Fruit fly (Drosophila melanogaster) whole organism, embryonic: ENCODE data around the gene SamDC.

Source experiments
- Adf1 ChIP-seq: fragments of 200-800 bp; sonication (Bioruptor generic); IDR thresholded peaks from 2 replicates; pipeline ENCODE4 v1.3.6; 2022; ENCODE audit warnings: missing biosample characterization, missing genetic modification characterization
- Atf-2 ChIP-seq: fragments of 200-800 bp; sonication (Bioruptor generic); optimal IDR thresholded peaks from 2 replicates; lab custom pipeline; 2016; ENCODE audit warnings: missing biosample characterization, missing genetic modification characterization
- Atf3 ChIP-seq: fragments of 200-800 bp; sonication (Bioruptor generic); optimal IDR thresholded peaks from 3 replicates; lab custom pipeline; 2016; ENCODE audit warnings: missing biosample characterization, missing genetic modification characterization
- Blimp-1 ChIP-seq: fragments of 200-800 bp; sonication (Bioruptor generic); optimal IDR thresholded peaks from 3 replicates; lab custom pipeline; 2018; ENCODE audit warnings: missing biosample characterization, missing genetic modification characterization, mild to moderate bottlenecking, moderate library complexity, missing genetic modification reagents
- CG10267 ChIP-seq: fragments of 200-800 bp; sonication (Bioruptor generic); optimal IDR thresholded peaks from 2 replicates; lab custom pipeline; 2018; ENCODE audit warnings: missing biosample characterization, mild to moderate bottlenecking, missing genetic modification characterization, moderate library complexity
- CG12744 ChIP-seq: fragments of 200-800 bp; sonication (Bioruptor generic); optimal IDR thresholded peaks from 2 replicates; lab custom pipeline; 2016; ENCODE audit warnings: missing biosample characterization, missing genetic modification characterization
- CG15269 ChIP-seq: fragments of 200-800 bp; sonication (Bioruptor generic); optimal IDR thresholded peaks from 2 replicates; lab custom pipeline; 2018; ENCODE audit warnings: missing biosample characterization, mild to moderate bottlenecking, missing genetic modification characterization, moderate library complexity
- CG1529 ChIP-seq: fragments of 200-800 bp; sonication (Bioruptor generic); optimal IDR thresholded peaks from 3 replicates; lab custom pipeline; 2018; ENCODE audit warnings: missing biosample characterization, missing genetic modification characterization
- CG3838 ChIP-seq: fragments of 200-800 bp; sonication (Bioruptor generic); optimal IDR thresholded peaks from 3 replicates; lab custom pipeline; 2016; ENCODE audit warnings: missing biosample characterization, missing genetic modification characterization
- CG42726 ChIP-seq: fragments of 200-800 bp; sonication (Bioruptor generic); IDR thresholded peaks from 2 replicates; pipeline ENCODE4 v1.3.6; 2022; ENCODE audit warnings: missing biosample characterization, missing genetic modification characterization; ENCODE audit not compliant: partially characterized antibody
- CG6254 ChIP-seq: fragments of 200-800 bp; sonication (Bioruptor generic); optimal IDR thresholded peaks from 3 replicates; lab custom pipeline; 2017; ENCODE audit warnings: mild to moderate bottlenecking, missing biosample characterization, missing genetic modification reagents, missing genetic modification characterization
- CG6272 ChIP-seq: fragments of 200-800 bp; sonication (Bioruptor generic); IDR thresholded peaks from 2 replicates; pipeline ENCODE4 v1.3.6; 2022; ENCODE audit warnings: missing biosample characterization, missing genetic modification characterization
- CG6765 ChIP-seq: fragments of 200-800 bp; sonication (Bioruptor generic); optimal IDR thresholded peaks from 3 replicates; lab custom pipeline; 2017; ENCODE audit warnings: missing biosample characterization, mild to moderate bottlenecking, missing genetic modification characterization
- CG7357 ChIP-seq: fragments of 200-800 bp; sonication (Bioruptor generic); IDR thresholded peaks from 3 replicates; pipeline ENCODE4 v1.3.6; 2022; ENCODE audit warnings: missing biosample characterization, missing genetic modification characterization
- CG9727 ChIP-seq: fragments of 200-800 bp; sonication (Bioruptor generic); optimal IDR thresholded peaks from 3 replicates; lab custom pipeline; 2017; ENCODE audit warnings: missing biosample characterization, mild to moderate bottlenecking, missing genetic modification characterization
- Chrac-16 ChIP-seq: fragments of 200-800 bp; sonication (Bioruptor generic); optimal IDR thresholded peaks from 3 replicates; lab custom pipeline; 2016; ENCODE audit warnings: missing biosample characterization, missing genetic modification characterization
- Dbx ChIP-seq: fragments of 200-800 bp; sonication (Bioruptor generic); IDR thresholded peaks from 3 replicates; pipeline ENCODE4 v1.3.6; 2022; ENCODE audit warnings: missing biosample characterization, missing genetic modification characterization
- Dip2 ChIP-seq: fragments of 200-800 bp; sonication (Bioruptor generic); IDR thresholded peaks from 2 replicates; pipeline ENCODE4 v1.3.6; 2022; ENCODE audit warnings: missing biosample characterization, missing genetic modification characterization
- Dll ChIP-seq: fragments of 200-800 bp; sonication (Bioruptor generic); IDR thresholded peaks from 4 replicates; pipeline ENCODE4 v1.3.6; 2022; ENCODE audit warnings: missing biosample characterization, missing genetic modification characterization; ENCODE audit not compliant: partially characterized antibody
- Hsf ChIP-seq: fragments of 200-800 bp; sonication (Bioruptor generic); optimal IDR thresholded peaks from 3 replicates; lab custom pipeline; 2016; ENCODE audit warnings: missing biosample characterization, missing genetic modification characterization
- Jarid2 ChIP-seq: fragments of 200-800 bp; sonication (Bioruptor generic); optimal IDR thresholded peaks from 3 replicates; lab custom pipeline; 2017; ENCODE audit warnings: mild to moderate bottlenecking, missing biosample characterization, missing genetic modification reagents, missing genetic modification characterization
- Myb ChIP-seq: fragments of 200-800 bp; sonication (Bioruptor generic); optimal IDR thresholded peaks from 2 replicates; lab custom pipeline; 2016; ENCODE audit warnings: missing biosample characterization, missing genetic modification characterization
- Oaz ChIP-seq: fragments of 200-800 bp; sonication (Bioruptor generic); IDR thresholded peaks from 2 replicates; pipeline ENCODE4 v1.3.6; 2022; ENCODE audit warnings: missing biosample characterization, missing genetic modification characterization
- Pdp1 ChIP-seq, 2 experiments: fragments of 200-800 bp; sonication (Bioruptor generic); optimal IDR thresholded peaks; 3 replicates each; lab custom pipeline; 2016; ENCODE audit warnings: missing biosample characterization in 2 of 2, missing genetic modification characterization in 2 of 2, mild to moderate bottlenecking in 1 of 2, moderate library complexity in 1 of 2
- Side ChIP-seq: fragments of 200-800 bp; sonication (Bioruptor generic); optimal IDR thresholded peaks from 2 replicates; lab custom pipeline; 2016; ENCODE audit warnings: missing biosample characterization, missing genetic modification characterization
- amos ChIP-seq: fragments of 200-800 bp; sonication (Bioruptor generic); IDR thresholded peaks from 2 replicates; pipeline ENCODE4 v1.3.6; 2022; ENCODE audit warnings: missing biosample characterization, missing genetic modification characterization; ENCODE audit not compliant: partially characterized antibody
- aop ChIP-seq: fragments of 200-800 bp; sonication (Bioruptor generic); IDR thresholded peaks from 2 replicates; pipeline ENCODE4 v1.3.6; 2022; ENCODE audit warnings: missing biosample characterization, missing genetic modification characterization
- bigmax ChIP-seq: fragments of 200-800 bp; sonication (Bioruptor generic); optimal IDR thresholded peaks from 2 replicates; lab custom pipeline; 2018; ENCODE audit warnings: missing biosample characterization, mild to moderate bottlenecking, missing genetic modification characterization
- cato ChIP-seq: fragments of 200-800 bp; sonication (Bioruptor generic); optimal IDR thresholded peaks from 2 replicates; lab custom pipeline; 2016; ENCODE audit warnings: missing biosample characterization, missing genetic modification characterization, borderline replicate concordance
- crc ChIP-seq: fragments of 200-800 bp; sonication (Bioruptor generic); optimal IDR thresholded peaks from 2 replicates; lab custom pipeline; 2016; ENCODE audit warnings: missing biosample characterization, missing genetic modification characterization
- cwo ChIP-seq: fragments of 200-800 bp; sonication (Bioruptor generic); optimal IDR thresholded peaks from 3 replicates; lab custom pipeline; 2017; ENCODE audit warnings: missing biosample characterization, missing genetic modification characterization, mild to moderate bottlenecking, moderate library complexity, missing genetic modification reagents
- dmrt99B ChIP-seq: fragments of 200-800 bp; sonication (Bioruptor generic); optimal IDR thresholded peaks from 2 replicates; lab custom pipeline; 2018; ENCODE audit warnings: missing biosample characterization, mild to moderate bottlenecking, missing genetic modification characterization, moderate library complexity
- gce ChIP-seq: fragments of 200-800 bp; sonication (Bioruptor generic); IDR thresholded peaks from 3 replicates; pipeline ENCODE4 v1.3.6; 2022; ENCODE audit warnings: missing biosample characterization, missing genetic modification characterization
- gcm2 ChIP-seq: fragments of 200-800 bp; sonication (Bioruptor generic); optimal IDR thresholded peaks from 2 replicates; lab custom pipeline; 2016; ENCODE audit warnings: missing biosample characterization, missing genetic modification characterization
- gfzf ChIP-seq: fragments of 200-800 bp; sonication (Bioruptor generic); optimal IDR thresholded peaks from 2 replicates; lab custom pipeline; 2016; ENCODE audit warnings: missing biosample characterization, mild to moderate bottlenecking, missing genetic modification characterization, moderate library complexity
- hb ChIP-seq: fragments of 200-800 bp; sonication (Bioruptor generic); IDR thresholded peaks from 3 replicates; pipeline ENCODE4 v1.3.6; 2022; ENCODE audit warnings: missing biosample characterization, missing genetic modification characterization; ENCODE audit not compliant: partially characterized antibody
- kni ChIP-seq: fragments of 200-800 bp; sonication (Bioruptor generic); optimal IDR thresholded peaks from 3 replicates; lab custom pipeline; 2017; ENCODE audit warnings: mild to moderate bottlenecking, missing biosample characterization, missing genetic modification reagents, missing genetic modification characterization
- lola ChIP-seq, 3 experiments: fragments of >200 bp in 2 of 3; fragments of 200-800 bp in 1 of 3; sonication (Bioruptor generic) in 1 of 3; optimal IDR thresholded peaks; 2 replicates each; lab custom pipeline; 2017 to 2019; ENCODE audit warnings: missing biosample characterization in 3 of 3, missing genetic modification characterization in 3 of 3, mild to moderate bottlenecking in 1 of 3, moderate library complexity in 1 of 3
- pan ChIP-seq, 4 experiments: fragments of >200 bp in 3 of 4; fragments of 200-800 bp in 1 of 4; sonication (Bioruptor generic) in 1 of 4; optimal IDR thresholded peaks in 3 of 4; IDR thresholded peaks in 1 of 4; 2 replicates each; pipeline versions ENCODE4 v1.3.6 to Lab custom; 2017 to 2022; ENCODE audit warnings: missing biosample characterization in 2 of 4, missing genetic modification characterization in 2 of 4, mixed read lengths in 1 of 4
- pzg ChIP-seq: fragments of 200-800 bp; sonication (Bioruptor generic); optimal IDR thresholded peaks from 3 replicates; lab custom pipeline; 2018; ENCODE audit warnings: missing biosample characterization, mild to moderate bottlenecking, missing genetic modification characterization, moderate library complexity
- rib ChIP-seq: fragments of 200-800 bp; sonication (Bioruptor generic); IDR thresholded peaks from 2 replicates; pipeline ENCODE4 v1.3.6; 2022; ENCODE audit warnings: missing biosample characterization, missing genetic modification characterization
- shn ChIP-seq: fragments of 200-800 bp; sonication (Bioruptor generic); optimal IDR thresholded peaks from 3 replicates; lab custom pipeline; 2016; ENCODE audit warnings: missing biosample characterization, missing genetic modification characterization
- slbo ChIP-seq: fragments of 200-800 bp; sonication (Bioruptor generic); IDR thresholded peaks from 2 replicates; pipeline ENCODE4 v1.3.6; 2022; ENCODE audit warnings: missing biosample characterization, missing genetic modification characterization
- slou ChIP-seq: fragments of 200-800 bp; sonication (Bioruptor generic); optimal IDR thresholded peaks from 3 replicates; lab custom pipeline; 2016; ENCODE audit warnings: missing biosample characterization, missing genetic modification characterization
- sna ChIP-seq: fragments of 200-800 bp; sonication (Bioruptor generic); IDR thresholded peaks from 2 replicates; pipeline ENCODE4 v1.3.6; 2022; ENCODE audit warnings: missing biosample characterization, missing genetic modification characterization; ENCODE audit not compliant: partially characterized antibody
- sqz ChIP-seq: fragments of 200-800 bp; sonication (Bioruptor generic); optimal IDR thresholded peaks from 3 replicates; lab custom pipeline; 2018; ENCODE audit warnings: missing biosample characterization, mild to moderate bottlenecking, missing genetic modification characterization
- stwl ChIP-seq: fragments of 200-800 bp; sonication (Bioruptor generic); optimal IDR thresholded peaks from 3 replicates; lab custom pipeline; 2018; ENCODE audit warnings: missing biosample characterization, mild to moderate bottlenecking, missing genetic modification characterization, moderate library complexity
- z ChIP-seq: fragments of 200-800 bp; sonication (Bioruptor generic); IDR thresholded peaks from 3 replicates; pipeline ENCODE4 v1.3.6; 2022; ENCODE audit warnings: missing biosample characterization, missing genetic modification characterization
- zen2 ChIP-seq: fragments of 200-800 bp; sonication (Bioruptor generic); IDR thresholded peaks from 3 replicates; pipeline ENCODE4 v1.3.6; 2022; ENCODE audit warnings: missing biosample characterization, missing genetic modification characterization; ENCODE audit not compliant: partially characterized antibody
- zfh1 ChIP-seq: fragments of 200-800 bp; sonication (Bioruptor generic); IDR thresholded peaks from 3 replicates; pipeline ENCODE4 v1.3.6; 2022; ENCODE audit warnings: missing biosample characterization, missing genetic modification characterization

Gene SamDC

dm6 chr2L:10366525-10366924 is 27.3 kb downstream of the SamDC start, which contains the start of gene CG5056 (continued):
- TF ChIP-seq CG6272 (GFP tag; lab: Robert Waterston, UW), result no peak
- no peak for TF ChIP-seq dmrt99B (tag; lab: Kevin White, UChicago)
- no peak for TF ChIP-seq cwo (GFP tag; lab: Kevin White, UChicago)
- peak; percentile 59 for TF ChIP-seq stwl (tag; lab: Kevin White, UChicago)
- no peak for TF ChIP-seq z (GFP tag; lab: Robert Waterston, UW)
- no peak for TF ChIP-seq rib (GFP tag; lab: Robert Waterston, UW)
- no peak for TF ChIP-seq aop (GFP tag; lab: Robert Waterston, UW)
- TF ChIP-seq hb (GFP tag; lab: Robert Waterston, UW), result no peak
- no peak for TF ChIP-seq crc (GFP tag; lab: Kevin White, UChicago)
- peak; percentile 57 for TF ChIP-seq CG10267 (tag; lab: Kevin White, UChicago)
- TF ChIP-seq CG6254 (GFP tag; lab: Kevin White, UChicago), result no peak
- TF ChIP-seq bigmax, result peak; percentile 69
- no peak for TF ChIP-seq zen2 (GFP tag; lab: Robert Waterston, UW)
- no peak for TF ChIP-seq Adf1 (GFP tag; lab: Robert Waterston, UW)
- TF ChIP-seq Atf3 (GFP tag; lab: Kevin White, UChicago), result no peak
- TF ChIP-seq Oaz (GFP tag; lab: Robert Waterston, UW), result no peak
- no peak for TF ChIP-seq CG7357 (GFP tag; lab: Robert Waterston, UW)
- TF ChIP-seq Pdp1 (GFP tag; optimal IDR thresholded peaks at IDR 0.05; lab: Kevin White, UChicago), result peak in 1 of 2 experiments; percentile 88
- no peak for TF ChIP-seq CG42726 (GFP tag; lab: Robert Waterston, UW)
- TF ChIP-seq CG1529 (GFP tag; lab: Kevin White, UChicago), result no peak
- no peak for TF ChIP-seq gcm2 (GFP tag; lab: Kevin White, UChicago)
- no peak for TF ChIP-seq Myb
- TF ChIP-seq pan (optimal IDR thresholded peaks at IDR 0.05; lab: Kevin White, UChicago), result no peak
- TF ChIP-seq pan (GFP tag; optimal IDR thresholded peaks at IDR 0.05 in 1 of 2, IDR thresholded peaks at IDR 0.05 in 1 of 2), result no peak
- no peak for TF ChIP-seq Chrac-16 (GFP tag; lab: Kevin White, UChicago)
- no peak for TF ChIP-seq CG3838 (GFP tag; lab: Kevin White, UChicago)
- no peak for TF ChIP-seq Blimp-1 (GFP tag; lab: Kevin White, UChicago)
- no peak for TF ChIP-seq CG12744
- peak; percentile 27 for TF ChIP-seq slou
- TF ChIP-seq Side (GFP tag; lab: Kevin White, UChicago), result no peak
- no peak for TF ChIP-seq CG9727 (GFP tag; lab: Kevin White, UChicago)
- TF ChIP-seq cato (GFP tag; lab: Kevin White, UChicago), result no peak
- no peak for TF ChIP-seq Dbx (GFP tag; lab: Robert Waterston, UW)
- TF ChIP-seq pzg, result peak; percentile 88
- TF ChIP-seq Hsf (GFP tag; lab: Kevin White, UChicago), result peak; percentile 2
- TF ChIP-seq amos (GFP tag; lab: Robert Waterston, UW), result peak; percentile 10; the same call in 1 of the 2 replicates
- TF ChIP-seq Atf-2 (GFP tag; lab: Kevin White, UChicago), result no peak
- no peak for TF ChIP-seq CG6765
- no peak for TF ChIP-seq zfh1
- no peak for TF ChIP-seq shn (GFP tag; lab: Kevin White, UChicago)
- TF ChIP-seq slbo (GFP tag; lab: Robert Waterston, UW), result peak; percentile 43; the same call in 1 of the 2 replicates
- TF ChIP-seq Dll, result peak; percentile 28; the same call in 1 of the 4 replicates
- no peak for TF ChIP-seq CG15269 (tag; lab: Kevin White, UChicago)
- no peak for TF ChIP-seq Dip2 (GFP tag; lab: Robert Waterston, UW)
- peak; percentile 61 for TF ChIP-seq gfzf (GFP tag; lab: Kevin White, UChicago)
- no peak for TF ChIP-seq Jarid2
- no peak for TF ChIP-seq sna (GFP tag; lab: Robert Waterston, UW)
- no peak for TF ChIP-seq sqz (GFP tag; lab: Kevin White, UChicago)
- no peak for TF ChIP-seq gce (GFP tag; lab: Robert Waterston, UW)
- TF ChIP-seq kni, result no peak
- no peak for TF ChIP-seq lola (GFP tag; optimal IDR thresholded peaks at IDR 0.05; lab: Kevin White, UChicago)
